Worm (Caenorhabditis elegans): Measurements from ENCODE around the gene ctbp-1.

ctbp-1 gene

DNA sequence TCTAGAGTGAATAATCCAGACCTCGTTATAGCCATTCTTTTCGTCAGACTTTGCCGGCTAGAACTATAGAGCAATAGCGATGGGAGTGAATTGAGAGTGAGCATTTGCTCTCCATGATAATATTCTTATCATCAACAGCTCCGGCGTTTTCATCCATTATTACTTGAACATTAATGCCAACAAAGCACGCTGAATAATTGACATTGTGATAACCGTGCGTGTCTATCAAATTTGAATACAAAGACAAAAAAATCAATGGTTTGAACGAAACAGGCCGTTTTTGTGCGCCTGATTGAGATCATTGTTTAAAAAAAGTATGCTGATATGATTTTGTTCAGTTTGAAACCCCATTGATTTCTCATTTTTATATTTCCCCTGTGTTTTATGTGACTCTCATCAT is 22.9 kb upstream of the ctbp-1 start, which contains the start of gene dct-11:
Gene dct-11, minus strand, starts transcription at position 136 of the 400 bp plus-strand sequence.
- TF ChIP-seq nhr-6 (tag; optimal IDR thresholded peaks at IDR 0.05) (no peak), nhr-129 (tag; optimal IDR thresholded peaks at IDR 0.05) (peak; percentile 6), alr-1 (tag; optimal IDR thresholded peaks at IDR 0.05) (no peak), F13H6.1 (tag; optimal IDR thresholded peaks at IDR 0.05) (peak; percentile 28), unc-62 (GFP tag; optimal IDR thresholded peaks at IDR 0.05) (no peak), fos-1 (tag; optimal IDR thresholded peaks at IDR 0.05) (peak; percentile 79), crh-2 (tag; optimal IDR thresholded peaks at IDR 0.05) (peak; percentile 39)

ce11 chrX:5841060-5841642 is 21.4 kb upstream of the ctbp-1 start, which contains the start of gene puf-9:
Gene puf-9 (plus strand): TSS chrX:5841592.
- TF ChIP-seq nhr-6 (tag; optimal IDR thresholded peaks at IDR 0.05): peak; percentile 98
- peak; percentile 90 to 97 for TF ChIP-seq lsy-2 (tag; optimal IDR thresholded peaks at IDR 0.05)
- peak; percentile 86 for TF ChIP-seq nhr-77 (tag; optimal IDR thresholded peaks at IDR 0.05)
- TF ChIP-seq gmeb-1 (tag; optimal IDR thresholded peaks at IDR 0.05): peak; percentile 96
- TF ChIP-seq skn-1 (tag; optimal IDR thresholded peaks at IDR 0.05): peak; percentile 74
- TF ChIP-seq mbf-1 (tag; optimal IDR thresholded peaks at IDR 0.05): no peak
- TF ChIP-seq blmp-1 (tag; optimal IDR thresholded peaks at IDR 0.05; ENCODE audit: insufficient read depth): peak; percentile 95
- TF ChIP-seq ztf-1 (GFP tag; conservative IDR thresholded peaks at IDR 0.05): no peak
- peak; percentile 70 for TF ChIP-seq R02D3.7 (tag; optimal IDR thresholded peaks at IDR 0.05)
- no peak for TF ChIP-seq aly-2 (tag; optimal IDR thresholded peaks at IDR 0.05)
- peak; percentile 100 for TF ChIP-seq sma-9 (GFP tag; optimal IDR thresholded peaks at IDR 0.05)
- TF ChIP-seq sma-9 (tag; optimal IDR thresholded peaks at IDR 0.05): peak; percentile 78
- TF ChIP-seq lin-13 (GFP tag; optimal IDR thresholded peaks at IDR 0.05): peak; percentile 99
- TF ChIP-seq C34F6.9 (tag; optimal IDR thresholded peaks at IDR 0.05): peak; percentile 99
- peak; percentile 100 for TF ChIP-seq fos-1 (tag; optimal IDR thresholded peaks at IDR 0.05)
- peak; percentile 34 for TF ChIP-seq unc-39 (tag; optimal IDR thresholded peaks at IDR 0.05)
- peak; percentile 100 for TF ChIP-seq nhr-129 (tag; optimal IDR thresholded peaks at IDR 0.05)
- peak; percentile 99 for TF ChIP-seq F13H6.1 (tag; optimal IDR thresholded peaks at IDR 0.05)
- TF ChIP-seq nhr-10 (tag; optimal IDR thresholded peaks at IDR 0.05): peak; percentile 87
- TF ChIP-seq ama-1 (optimal IDR thresholded peaks at IDR 0.05): peak; percentile 61
- TF ChIP-seq nhr-25 (tag; optimal IDR thresholded peaks at IDR 0.05): peak; percentile 99
- TF ChIP-seq ceh-82 (tag; optimal IDR thresholded peaks at IDR 0.05): peak; percentile 95
- TF ChIP-seq nhr-23 (tag; optimal IDR thresholded peaks at IDR 0.05): no peak
- peak; percentile 99 for TF ChIP-seq ztf-4 (tag; optimal IDR thresholded peaks at IDR 0.05)
- peak; percentile 88 to 98 for TF ChIP-seq mdl-1 (tag; optimal IDR thresholded peaks at IDR 0.05)
- TF ChIP-seq lin-39 (tag; optimal IDR thresholded peaks at IDR 0.05): peak; percentile 88
- TF ChIP-seq nhr-237 (tag; optimal IDR thresholded peaks at IDR 0.05): peak; percentile 87
- TF ChIP-seq sem-4 (tag; optimal IDR thresholded peaks at IDR 0.05): peak; percentile 99
- TF ChIP-seq egl-27 (tag; optimal IDR thresholded peaks at IDR 0.05): peak; percentile 99
- TF ChIP-seq snpc-4 (tag; optimal IDR thresholded peaks at IDR 0.05): peak; percentile 92
- peak; percentile 82 for TF ChIP-seq nhr-11 (tag; optimal IDR thresholded peaks at IDR 0.05)
- TF ChIP-seq ztf-11 (tag; optimal IDR thresholded peaks at IDR 0.05): peak; percentile 83
- TF ChIP-seq peb-1 (tag; optimal IDR thresholded peaks at IDR 0.05): peak; percentile 93
- TF ChIP-seq mab-5 (tag; optimal IDR thresholded peaks at IDR 0.05): peak; percentile 97
- TF ChIP-seq unc-62 (GFP tag; optimal IDR thresholded peaks at IDR 0.05): peak; percentile 95
- TF ChIP-seq unc-55 (GFP tag; optimal IDR thresholded peaks at IDR 0.05): peak; percentile 99
- peak; percentile 91 for TF ChIP-seq alr-1 (tag; optimal IDR thresholded peaks at IDR 0.05)
- peak; percentile 99 for TF ChIP-seq lin-11 (tag; optimal IDR thresholded peaks at IDR 0.05)
- TF ChIP-seq sma-3 (GFP tag; optimal IDR thresholded peaks at IDR 0.05): peak; percentile 100
- TF ChIP-seq ZK546.5 (tag; optimal IDR thresholded peaks at IDR 0.05): peak; percentile 82
- TF ChIP-seq crh-2 (tag; optimal IDR thresholded peaks at IDR 0.05): peak; percentile 100
- TF ChIP-seq ceh-16 (tag; optimal IDR thresholded peaks at IDR 0.05): peak; percentile 95
- peak; percentile 98 for TF ChIP-seq Y55F3AM.14 (GFP tag; optimal IDR thresholded peaks at IDR 0.05)
- TF ChIP-seq nhr-21 (tag; optimal IDR thresholded peaks at IDR 0.05): peak; percentile 100
- peak; percentile 82 for TF ChIP-seq nhr-12 (tag; optimal IDR thresholded peaks at IDR 0.05)
- TF ChIP-seq dmd-4 (tag; optimal IDR thresholded peaks at IDR 0.05): peak; percentile 62
- TF ChIP-seq elt-3 (tag; optimal IDR thresholded peaks at IDR 0.05): no peak
- peak; percentile 78 for TF ChIP-seq elt-1 (tag; optimal IDR thresholded peaks at IDR 0.05)
- TF ChIP-seq zag-1 (tag; optimal IDR thresholded peaks at IDR 0.05): peak; percentile 97

Data from whole organism, L2 larva.